Worm (Caenorhabditis elegans) whole organism, L1 larva: Measurements from ENCODE around the gene ecps-1.
A peak's percentile ranks its signal among the peaks of the same experiment; 100 is the strongest.

Experiments
- C16A3.4 ChIP-seq: fragments of 150-350 bp; optimal IDR thresholded peaks from 2 replicates; lab custom pipeline; 2014; ENCODE audit warnings: missing biosample characterization, missing genetic modification characterization
- F16B12.6 ChIP-seq: fragments of 150-350 bp; optimal IDR thresholded peaks from 2 replicates; lab custom pipeline; 2014; ENCODE audit warnings: missing biosample characterization, missing genetic modification characterization
- alr-1 ChIP-seq: fragments of 200-800 bp; sonication (Bioruptor generic); optimal IDR thresholded peaks from 2 replicates; lab custom pipeline; 2018; ENCODE audit warnings: borderline replicate concordance, mild to moderate bottlenecking, missing genetic modification characterization, missing compliant biosample characterization
- blmp-1 ChIP-seq: fragments of 150-350 bp; optimal IDR thresholded peaks from 2 replicates; lab custom pipeline; 2014; ENCODE audit warnings: missing biosample characterization, missing genetic modification characterization
- ceh-90 ChIP-seq: sonication (generic microtip); optimal IDR thresholded peaks from 2 replicates; lab custom pipeline; 2016; ENCODE audit warnings: missing genetic modification characterization, missing compliant biosample characterization
- dpl-1 ChIP-seq, 3 experiments: fragments of 150-350 bp in 2 of 3; sonication (generic microtip) in 1 of 3; optimal IDR thresholded peaks; 2 replicates each; lab custom pipeline; 2014 to 2017; ENCODE audit warnings: missing biosample characterization in 3 of 3, missing genetic modification characterization in 3 of 3, missing genetic modification reagents in 3 of 3
- dsc-1 ChIP-seq: sonication (generic microtip); optimal IDR thresholded peaks from 2 replicates; lab custom pipeline; 2016; ENCODE audit warnings: mild to moderate bottlenecking, missing genetic modification characterization, missing compliant biosample characterization
- efl-1 ChIP-seq, 4 experiments: fragments of 150-350 bp; optimal IDR thresholded peaks in 3 of 4; peaks in 1 of 4; 1 replicate in 1 of 4; 2 replicates in 3 of 4; lab custom pipeline; 2014; ENCODE audit warnings: missing biosample characterization in 2 of 4, missing genetic modification characterization in 2 of 4, missing genetic modification reagents in 2 of 4
- efl-3 ChIP-seq: fragments of 200-800 bp; sonication (Bioruptor generic); optimal IDR thresholded peaks from 2 replicates; lab custom pipeline; 2018; ENCODE audit warnings: mild to moderate bottlenecking, missing genetic modification characterization, missing compliant biosample characterization
- elt-3 ChIP-seq, 6 experiments: fragments of 150-350 bp in 1 of 6; sonication (generic microtip); optimal IDR thresholded peaks; 2 replicates each; lab custom pipeline; 2017 to 2018; ENCODE audit warnings: missing biosample characterization in 6 of 6, missing genetic modification characterization in 6 of 6, inconsistent platforms in 1 of 6
- fkh-10 ChIP-seq: sonication (generic microtip); optimal IDR thresholded peaks from 2 replicates; lab custom pipeline; 2017; ENCODE audit warnings: missing biosample characterization, missing genetic modification reagents, missing genetic modification characterization
- fkh-4 ChIP-seq: sonication (generic microtip); optimal IDR thresholded peaks from 2 replicates; lab custom pipeline; 2016; ENCODE audit warnings: missing compliant biosample characterization, missing genetic modification characterization, borderline replicate concordance
- hlh-17 ChIP-seq: fragments of 200-800 bp; sonication (Bioruptor generic); optimal IDR thresholded peaks from 2 replicates; lab custom pipeline; 2018; ENCODE audit warnings: missing genetic modification characterization, mild to moderate bottlenecking, missing compliant biosample characterization, moderate library complexity, borderline replicate concordance
- hpl-2 ChIP-seq: fragments of 150-350 bp; optimal IDR thresholded peaks from 2 replicates; lab custom pipeline; 2014; ENCODE audit warnings: missing biosample characterization, missing genetic modification reagents, missing genetic modification characterization
- irx-1 ChIP-seq: sonication (generic microtip); optimal IDR thresholded peaks from 2 replicates; lab custom pipeline; 2016; ENCODE audit warnings: missing genetic modification characterization, missing compliant biosample characterization
- lin-14 ChIP-seq: fragments of 200-800 bp; sonication (Bioruptor generic); optimal IDR thresholded peaks from 2 replicates; lab custom pipeline; 2018; ENCODE audit warnings: mild to moderate bottlenecking, missing genetic modification characterization, moderate library complexity, missing compliant biosample characterization
- lin-15B ChIP-seq: fragments of 150-350 bp; sonication (generic microtip); optimal IDR thresholded peaks from 3 replicates; lab custom pipeline; 2014; ENCODE audit warnings: missing biosample characterization, missing genetic modification characterization
- lin-35 ChIP-seq, 2 experiments: fragments of 150-350 bp; optimal IDR thresholded peaks; 2 replicates each; lab custom pipeline; 2014; ENCODE audit warnings: missing biosample characterization in 2 of 2, missing genetic modification characterization in 2 of 2, missing genetic modification reagents in 2 of 2
- lin-39 ChIP-seq: fragments of 150-350 bp; optimal IDR thresholded peaks from 2 replicates; lab custom pipeline; 2014; ENCODE audit warnings: missing biosample characterization, missing genetic modification reagents, missing genetic modification characterization
- lsy-2 ChIP-seq, 2 experiments: fragments of 150-350 bp; optimal IDR thresholded peaks; 2 replicates each; lab custom pipeline; 2014; ENCODE audit warnings: missing biosample characterization in 2 of 2, missing genetic modification characterization in 2 of 2
- mab-9 ChIP-seq: fragments of 200-800 bp; sonication (Bioruptor generic); IDR thresholded peaks from 2 replicates; pipeline ENCODE4 v1.3.6; 2022; ENCODE audit warnings: missing genetic modification reagents, missing genetic modification characterization, missing compliant biosample characterization
- mdl-1 ChIP-seq, 2 experiments: fragments of 150-350 bp; optimal IDR thresholded peaks; 2 replicates each; lab custom pipeline; 2014 to 2017; ENCODE audit warnings: missing biosample characterization in 2 of 2, missing genetic modification characterization in 2 of 2, inconsistent platforms in 1 of 2
- mep-1 ChIP-seq: fragments of 150-350 bp; optimal IDR thresholded peaks from 2 replicates; lab custom pipeline; 2014; ENCODE audit warnings: missing biosample characterization, missing genetic modification characterization
- nhr-20 ChIP-seq: sonication (generic microtip); optimal IDR thresholded peaks from 2 replicates; lab custom pipeline; 2016; ENCODE audit warnings: mild to moderate bottlenecking, missing genetic modification characterization, missing compliant biosample characterization
- nhr-237 ChIP-seq: fragments of 150-350 bp; optimal IDR thresholded peaks from 2 replicates; lab custom pipeline; 2014; ENCODE audit warnings: missing biosample characterization, missing genetic modification characterization
- nhr-28 ChIP-seq: fragments of 150-350 bp; optimal IDR thresholded peaks from 2 replicates; lab custom pipeline; 2014; ENCODE audit warnings: missing biosample characterization, missing genetic modification characterization
- nhr-71 ChIP-seq: sonication (generic microtip); optimal IDR thresholded peaks from 2 replicates; lab custom pipeline; 2016; ENCODE audit warnings: mild to moderate bottlenecking, missing genetic modification characterization, moderate library complexity, missing compliant biosample characterization
- nhr-76 ChIP-seq: sonication (generic microtip); optimal IDR thresholded peaks from 2 replicates; lab custom pipeline; 2017; ENCODE audit warnings: missing biosample characterization, missing genetic modification characterization
- nhr-77 ChIP-seq: fragments of 150-350 bp; optimal IDR thresholded peaks from 2 replicates; lab custom pipeline; 2014; ENCODE audit warnings: missing biosample characterization, missing genetic modification characterization
- nhr-85 ChIP-seq: sonication (generic microtip); peaks from one replicate; lab custom pipeline; 2016; ENCODE audit warnings: missing genetic modification characterization, inconsistent platforms, missing compliant biosample characterization
- nhr-90 ChIP-seq: sonication (generic microtip); optimal IDR thresholded peaks from 2 replicates; lab custom pipeline; 2016; ENCODE audit warnings: mild to moderate bottlenecking, missing genetic modification characterization, missing compliant biosample characterization; ENCODE audit not compliant: poor library complexity
- pag-3 ChIP-seq: sonication (generic microtip); optimal IDR thresholded peaks from 2 replicates; lab custom pipeline; 2017; ENCODE audit warnings: missing genetic modification characterization, mild to moderate bottlenecking, missing compliant biosample characterization, antibody characterized with exemption, borderline replicate concordance; ENCODE audit not compliant: insufficient read depth
- pax-3 ChIP-seq: fragments of 200-800 bp; sonication (Bioruptor generic); optimal IDR thresholded peaks from 2 replicates; lab custom pipeline; 2018; ENCODE audit warnings: mild to moderate bottlenecking, missing genetic modification characterization, moderate library complexity, missing compliant biosample characterization
- pqm-1 ChIP-seq: sonication (generic microtip); optimal IDR thresholded peaks from 3 replicates; lab custom pipeline; 2017; ENCODE audit warnings: missing biosample characterization, missing genetic modification characterization
- rnt-1 ChIP-seq: sonication (generic microtip); optimal IDR thresholded peaks from 2 replicates; lab custom pipeline; 2016; ENCODE audit warnings: mild to moderate bottlenecking, missing genetic modification characterization, moderate library complexity, missing compliant biosample characterization
- skn-1 ChIP-seq: fragments of 150-350 bp; optimal IDR thresholded peaks from 2 replicates; lab custom pipeline; 2014; ENCODE audit warnings: missing biosample characterization, missing genetic modification characterization
- snpc-4 ChIP-seq: fragments of 150-350 bp; optimal IDR thresholded peaks from 2 replicates; lab custom pipeline; 2014; ENCODE audit warnings: missing biosample characterization, missing genetic modification characterization
- snu-23 ChIP-seq: sonication (generic microtip); optimal IDR thresholded peaks from 2 replicates; lab custom pipeline; 2016; ENCODE audit warnings: missing genetic modification characterization, missing compliant biosample characterization
- sox-4 ChIP-seq: sonication (generic microtip); optimal IDR thresholded peaks from 2 replicates; lab custom pipeline; 2016; ENCODE audit warnings: missing genetic modification characterization, missing compliant biosample characterization
- sup-37 ChIP-seq: fragments of 200-800 bp; sonication (Bioruptor generic); optimal IDR thresholded peaks from 2 replicates; lab custom pipeline; 2018; ENCODE audit warnings: mild to moderate bottlenecking, missing genetic modification characterization, missing compliant biosample characterization
- tbx-2 ChIP-seq: sonication (generic microtip); optimal IDR thresholded peaks from 2 replicates; lab custom pipeline; 2016; ENCODE audit warnings: missing genetic modification characterization, missing compliant biosample characterization
- tlp-1 ChIP-seq: fragments of 150-350 bp; optimal IDR thresholded peaks from 2 replicates; lab custom pipeline; 2014; ENCODE audit warnings: missing biosample characterization, missing genetic modification characterization
- vab-15 ChIP-seq: sonication (generic microtip); optimal IDR thresholded peaks from 2 replicates; lab custom pipeline; 2017; ENCODE audit warnings: missing genotype, mild to moderate bottlenecking, missing genetic modification characterization, missing compliant biosample characterization
- zag-1 ChIP-seq: fragments of 150-350 bp; optimal IDR thresholded peaks from 2 replicates; lab custom pipeline; 2014; ENCODE audit warnings: missing biosample characterization, missing genetic modification characterization
- zip-4 ChIP-seq: fragments of 200-800 bp; sonication (Bioruptor generic); optimal IDR thresholded peaks from 2 replicates; lab custom pipeline; 2018; ENCODE audit warnings: mild to moderate bottlenecking, missing genetic modification characterization, moderate library complexity, missing compliant biosample characterization
- ztf-4 ChIP-seq: fragments of 150-350 bp; optimal IDR thresholded peaks from 2 replicates; lab custom pipeline; 2014; ENCODE audit warnings: missing biosample characterization, missing genetic modification characterization

Gene ecps-1

ce11 chrIII:10463653-10464052, 3.3 kb upstream of the ecps-1 start:
- TF ChIP-seq lin-39 (tag; lab: Kevin White, UChicago) (no peak), mep-1 (tag; lab: Kevin White, UChicago) (peak; percentile 55), skn-1 (tag; lab: Kevin White, UChicago) (peak; percentile 69), nhr-20 (tag; lab: Kevin White, UChicago) (peak; percentile 17), nhr-237 (tag; lab: Kevin White, UChicago) (no peak), hpl-2 (GFP tag; lab: Kevin White, UChicago) (no peak), sox-4 (no peak), alr-1 (tag; lab: Kevin White, UChicago) (no peak), lin-35 (GFP tag; optimal IDR thresholded peaks at IDR 0.05; lab: Kevin White, UChicago) (peak in 1 of 2 experiments; percentile 70), lsy-2 (tag; optimal IDR thresholded peaks at IDR 0.05; lab: Kevin White, UChicago) (peak in 1 of 2 experiments; percentile 43), lin-14 (peak; percentile 69), rnt-1 (tag; lab: Kevin White, UChicago) (peak; percentile 32), blmp-1 (tag; lab: Kevin White, UChicago) (peak; percentile 91), zip-4 (no peak), C16A3.4 (tag; lab: Kevin White, UChicago) (peak; percentile 9), elt-3 (tag; optimal IDR thresholded peaks at IDR 0.05; lab: Kevin White, UChicago) (peak in 2 of 6 experiments; percentile 0 to 72), dpl-1 (GFP tag; optimal IDR thresholded peaks at IDR 0.05; lab: Kevin White, UChicago) (peak in 1 of 3 experiments; percentile 23), F16B12.6 (tag; lab: Kevin White, UChicago) (no peak), mdl-1 (tag; optimal IDR thresholded peaks at IDR 0.05; lab: Kevin White, UChicago) (peak in 1 of 2 experiments; percentile 31), snu-23 (GFP tag; lab: Kevin White, UChicago) (peak; percentile 60), efl-1 (optimal IDR thresholded peaks at IDR 0.05; lab: Kevin White, UChicago) (peak; percentile 3 to 12), efl-1 (GFP tag; optimal IDR thresholded peaks at IDR 0.05 in 1 of 2; lab: Kevin White, UChicago) (peak in 1 of 2 experiments; percentile 89), nhr-90 (tag; lab: Kevin White, UChicago) (peak; percentile 27), snpc-4 (no peak), nhr-71 (peak; percentile 28), ceh-90 (tag; lab: Kevin White, UChicago) (no peak)

ce11 chrIII:10462935-10463548, 2.7 kb upstream of the ecps-1 start:
- TF ChIP-seq efl-1 (optimal IDR thresholded peaks at IDR 0.05; lab: Kevin White, UChicago) (no peak), efl-1 (GFP tag; optimal IDR thresholded peaks at IDR 0.05 in 1 of 2; lab: Kevin White, UChicago) (peak in 1 of 2 experiments; percentile 68), blmp-1 (tag; lab: Kevin White, UChicago) (peak; percentile 71), lin-35 (GFP tag; optimal IDR thresholded peaks at IDR 0.05; lab: Kevin White, UChicago) (no peak)
- TF ChIP-seq, all 84 proteins: peak for 2

ce11 chrIII:10461164-10461546, 804 bp upstream of the ecps-1 start, which contains the start of gene atx-2:
TSS of gene atx-2 (plus strand) at chrIII:10461389.
- TF ChIP-seq sox-4 (no peak), zag-1 (tag; lab: Kevin White, UChicago) (no peak), hlh-17 (GFP tag; lab: Kevin White, UChicago) (no peak), mdl-1 (tag; optimal IDR thresholded peaks at IDR 0.05; lab: Kevin White, UChicago) (peak in 1 of 2 experiments; percentile 41), fkh-4 (no peak), ztf-4 (tag; lab: Kevin White, UChicago) (peak; percentile 65), pag-3 (no peak), sup-37 (no peak), mab-9 (GFP tag; lab: Robert Waterston, UW) (peak; percentile 77), tbx-2 (tag; lab: Kevin White, UChicago) (peak; percentile 63), tlp-1 (no peak), fkh-10 (GFP tag; lab: Kevin White, UChicago) (peak; percentile 76), nhr-76 (peak; percentile 44), irx-1 (tag; lab: Kevin White, UChicago) (peak; percentile 39), pqm-1 (tag; lab: Kevin White, UChicago) (no peak), lin-15B (peak; percentile 41), pax-3 (tag; lab: Kevin White, UChicago) (no peak), nhr-85 (tag; lab: Kevin White, UChicago) (peak; percentile 77), ceh-90 (tag; lab: Kevin White, UChicago) (no peak), nhr-28 (tag; lab: Kevin White, UChicago) (no peak), vab-15 (tag; lab: Kevin White, UChicago) (no peak), efl-3 (GFP tag; lab: Kevin White, UChicago) (peak; percentile 66), lin-39 (tag; lab: Kevin White, UChicago) (peak; percentile 19), efl-1 (optimal IDR thresholded peaks at IDR 0.05; lab: Kevin White, UChicago) (peak; percentile 75 to 76), efl-1 (GFP tag; optimal IDR thresholded peaks at IDR 0.05 in 1 of 2; lab: Kevin White, UChicago) (peak; percentile 61 to 97), dsc-1 (tag; lab: Kevin White, UChicago) (peak; percentile 83), nhr-77 (tag; lab: Kevin White, UChicago) (no peak), lin-14 (peak; percentile 79)
